Worm (Caenorhabditis elegans): ENCODE data around the gene lgc-17.

ce11 chrX:12142569-12142968 is 21.2 kb downstream of the lgc-17 start, which contains the start of gene M153.3:
- TF ChIP-seq W03F9.2 (tag; optimal IDR thresholded peaks at IDR 0.05): no peak
- TF ChIP-seq him-1 (tag; optimal IDR thresholded peaks at IDR 0.05): no peak

All from whole organism, L4/young adult.